Worm (Caenorhabditis elegans) whole organism, L4 larva: ENCODE data around the gene srh-167.
"Not testable (repeated sequence)": the region's sequence is repeated elsewhere in the genome, so short reads cannot be mapped to it uniquely, and the experiment has no call there.

Source experiments
- aha-1 ChIP-seq: fragments of 150-350 bp; peaks from one replicate; lab custom pipeline; 2014; ENCODE audit warnings: missing biosample characterization, missing genetic modification characterization
- ama-1 ChIP-seq: fragments of 150-350 bp; optimal IDR thresholded peaks from 2 replicates; lab custom pipeline; 2014; ENCODE audit warnings: inconsistent platforms, mixed read lengths
- daf-16 ChIP-seq, 3 experiments: sonication (generic microtip); optimal IDR thresholded peaks; 2 replicates each; lab custom pipeline; 2016 to 2017; ENCODE audit warnings: missing genetic modification characterization in 3 of 3, missing genetic modification reagents in 3 of 3, mild to moderate bottlenecking in 2 of 3, missing compliant biosample characterization in 2 of 3, missing biosample characterization in 1 of 3, moderate library complexity in 1 of 3
- dpl-1 ChIP-seq: fragments of 150-350 bp; optimal IDR thresholded peaks from 2 replicates; lab custom pipeline; 2014; ENCODE audit warnings: missing biosample characterization, missing genetic modification reagents, missing genetic modification characterization
- nhr-6 ChIP-seq: fragments of 150-350 bp; optimal IDR thresholded peaks from 2 replicates; lab custom pipeline; 2014; ENCODE audit warnings: missing biosample characterization, missing genetic modification characterization

srh-167 gene

DNA sequence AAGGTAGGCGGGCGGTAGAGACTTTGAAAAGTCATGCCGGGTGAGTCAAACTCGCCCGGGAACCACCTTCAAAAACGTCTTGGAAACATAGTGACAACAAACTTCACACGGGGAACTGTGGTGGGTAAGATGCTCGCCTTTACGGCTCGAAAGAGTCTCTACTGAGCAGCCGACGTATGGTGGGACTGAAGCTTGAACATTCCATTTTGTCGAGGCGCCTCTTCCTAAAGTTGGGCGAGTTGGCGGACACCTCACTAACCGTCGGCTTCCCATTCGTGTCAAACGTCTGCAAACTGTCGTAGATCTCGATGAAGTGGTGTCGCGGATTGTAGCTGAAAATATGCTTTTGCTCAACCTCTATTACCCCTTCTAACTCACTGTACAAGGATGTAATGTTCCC is 49.4 kb downstream of the srh-167 start:
- TF ChIP-seq dpl-1 = no peak
- TF ChIP-seq aha-1 = peak; percentile 94

DNA sequence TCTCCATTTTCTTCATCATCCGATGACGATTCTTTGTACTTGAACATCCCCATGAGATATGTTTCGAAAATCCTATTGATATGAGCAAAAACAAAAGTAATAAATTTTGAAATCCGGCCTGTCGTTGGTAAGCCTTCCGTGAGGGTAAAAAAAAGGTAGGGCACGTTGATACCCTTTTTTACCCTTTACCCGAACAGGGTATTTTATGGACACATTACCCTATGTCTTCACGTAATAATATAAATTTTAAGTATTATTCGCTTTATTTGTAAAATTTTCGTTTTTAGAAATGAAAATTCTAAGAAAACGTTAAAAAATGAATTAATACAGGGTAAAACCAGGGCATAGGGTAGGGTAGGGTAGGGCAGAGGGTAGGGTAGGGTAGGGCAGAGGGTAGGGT is 50.2 kb downstream of the srh-167 start, which contains the start of gene F13A7.7:
F13A7.7 (minus strand) TSS at position 101 of the 400 bp plus-strand sequence.
- not testable (repeated sequence) for TF ChIP-seq ama-1 (lab: Kevin White, UChicago); daf-16 (GFP tag; optimal IDR thresholded peaks at IDR 0.05; lab: Kevin White, UChicago); daf-16 (tag; optimal IDR thresholded peaks at IDR 0.05; lab: Kevin White, UChicago); nhr-6 (tag; lab: Kevin White, UChicago)
